Worm (Caenorhabditis elegans) whole organism, mixed stage, embryonic: Measurements from ENCODE around the gene Y116A8A.4.

Experiments used
- M03D4.4 ChIP-seq: sonication (generic microtip); optimal IDR thresholded peaks from 2 replicates; lab custom pipeline; 2017; ENCODE audit warnings: mild to moderate bottlenecking, missing genetic modification characterization, missing compliant biosample characterization
- bed-3 ChIP-seq: fragments of 200-800 bp; sonication (Bioruptor generic); optimal IDR thresholded peaks from 3 replicates; lab custom pipeline; 2018; ENCODE audit warnings: mild to moderate bottlenecking, missing genetic modification characterization, moderate library complexity, missing compliant biosample characterization
- blmp-1 ChIP-seq: fragments of 150-350 bp; optimal IDR thresholded peaks from 2 replicates; lab custom pipeline; 2014; ENCODE audit warnings: missing biosample characterization, missing genetic modification characterization
- ceh-39 ChIP-seq: fragments of 150-350 bp; optimal IDR thresholded peaks from 2 replicates; lab custom pipeline; 2014; ENCODE audit warnings: missing biosample characterization, missing genetic modification characterization
- ceh-43 ChIP-seq: fragments of 200-800 bp; sonication (Bioruptor generic); optimal IDR thresholded peaks from 2 replicates; lab custom pipeline; 2018; ENCODE audit warnings: mild to moderate bottlenecking, missing genetic modification characterization, moderate library complexity, missing compliant biosample characterization
- ceh-83 ChIP-seq: fragments of 200-800 bp; sonication (Bioruptor generic); optimal IDR thresholded peaks from 2 replicates; lab custom pipeline; 2018; ENCODE audit warnings: mild to moderate bottlenecking, missing genetic modification characterization, missing compliant biosample characterization
- ces-1 ChIP-seq: fragments of 150-350 bp; optimal IDR thresholded peaks from 2 replicates; lab custom pipeline; 2014; ENCODE audit warnings: missing biosample characterization, missing genetic modification reagents, missing genetic modification characterization
- cnd-1 ChIP-seq: fragments of 200-800 bp; sonication (Bioruptor generic); optimal IDR thresholded peaks from 2 replicates; lab custom pipeline; 2018; ENCODE audit warnings: mild to moderate bottlenecking, missing genetic modification characterization, missing compliant biosample characterization
- drap-1 ChIP-seq: fragments of 200-800 bp; sonication (Bioruptor generic); optimal IDR thresholded peaks from 3 replicates; lab custom pipeline; 2018; ENCODE audit warnings: mild to moderate bottlenecking, missing genetic modification characterization, missing compliant biosample characterization
- elt-1 ChIP-seq: sonication (generic microtip); optimal IDR thresholded peaks from 2 replicates; lab custom pipeline; 2017; ENCODE audit warnings: missing genetic modification characterization, mild to moderate bottlenecking, missing compliant biosample characterization, antibody characterized with exemption, moderate library complexity, borderline replicate concordance; ENCODE audit not compliant: insufficient read depth
- elt-3 ChIP-seq: fragments of 150-350 bp; optimal IDR thresholded peaks from 2 replicates; lab custom pipeline; 2014; ENCODE audit warnings: missing biosample characterization, missing genetic modification characterization
- flh-1 ChIP-seq: fragments of 200-800 bp; sonication (Bioruptor generic); optimal IDR thresholded peaks from 2 replicates; lab custom pipeline; 2018; ENCODE audit warnings: mild to moderate bottlenecking, missing genetic modification characterization, moderate library complexity, missing compliant biosample characterization
- ham-2 ChIP-seq: fragments of 200-800 bp; sonication (Bioruptor generic); optimal IDR thresholded peaks from 2 replicates; lab custom pipeline; 2018; ENCODE audit warnings: mild to moderate bottlenecking, missing genetic modification characterization, missing compliant biosample characterization
- hlh-1 ChIP-seq: fragments of 150-350 bp; optimal IDR thresholded peaks from 2 replicates; lab custom pipeline; 2014; ENCODE audit warnings: missing biosample characterization, missing genetic modification reagents, missing genetic modification characterization
- lin-13 ChIP-seq: fragments of 150-350 bp; optimal IDR thresholded peaks from 2 replicates; lab custom pipeline; 2014; ENCODE audit warnings: missing biosample characterization, missing genetic modification characterization
- lin-32 ChIP-seq: fragments of 200-800 bp; sonication (Bioruptor generic); optimal IDR thresholded peaks from 2 replicates; lab custom pipeline; 2018; ENCODE audit warnings: mild to moderate bottlenecking, missing genetic modification characterization, missing compliant biosample characterization
- lsy-2 ChIP-seq: fragments of 150-350 bp; optimal IDR thresholded peaks from 2 replicates; lab custom pipeline; 2014; ENCODE audit warnings: missing biosample characterization, missing genetic modification characterization
- mab-5 ChIP-seq: fragments of 150-350 bp; optimal IDR thresholded peaks from 2 replicates; lab custom pipeline; 2014; ENCODE audit warnings: missing biosample characterization, missing genetic modification characterization
- mep-1 ChIP-seq: fragments of 150-350 bp; optimal IDR thresholded peaks from 2 replicates; lab custom pipeline; 2017; ENCODE audit warnings: missing biosample characterization, missing genetic modification reagents, missing genetic modification characterization, inconsistent platforms
- mls-2 ChIP-seq: sonication (generic microtip); optimal IDR thresholded peaks from 2 replicates; lab custom pipeline; 2016; ENCODE audit warnings: mild to moderate bottlenecking, missing genetic modification characterization, moderate library complexity, missing compliant biosample characterization
- nhr-12 ChIP-seq: fragments of 150-350 bp; optimal IDR thresholded peaks from 2 replicates; lab custom pipeline; 2014; ENCODE audit warnings: missing biosample characterization, missing genetic modification characterization
- nhr-2 ChIP-seq: fragments of 150-350 bp; optimal IDR thresholded peaks from 2 replicates; lab custom pipeline; 2014; ENCODE audit warnings: missing biosample characterization, missing genetic modification characterization
- nhr-237 ChIP-seq: fragments of 150-350 bp; optimal IDR thresholded peaks from 2 replicates; lab custom pipeline; 2014; ENCODE audit warnings: missing biosample characterization, missing genetic modification characterization
- nhr-28 ChIP-seq: fragments of 150-350 bp; optimal IDR thresholded peaks from 2 replicates; lab custom pipeline; 2014; ENCODE audit warnings: missing biosample characterization, missing genetic modification characterization
- nhr-76 ChIP-seq: sonication (generic microtip); optimal IDR thresholded peaks from 2 replicates; lab custom pipeline; 2017; ENCODE audit warnings: missing biosample characterization, missing genetic modification characterization
- pha-4 ChIP-seq: fragments of 150-350 bp; optimal IDR thresholded peaks from 2 replicates; lab custom pipeline; 2018; ENCODE audit warnings: missing biosample characterization, missing genetic modification reagents, missing genetic modification characterization
- sem-2 ChIP-seq: fragments of 200-800 bp; sonication (Bioruptor generic); optimal IDR thresholded peaks from 2 replicates; lab custom pipeline; 2018; ENCODE audit warnings: mild to moderate bottlenecking, missing genetic modification characterization, missing compliant biosample characterization
- snpc-4 ChIP-seq: fragments of 150-350 bp; optimal IDR thresholded peaks from 2 replicates; lab custom pipeline; 2014; ENCODE audit warnings: missing biosample characterization, missing genetic modification characterization
- sptf-1 ChIP-seq: sonication (generic microtip); optimal IDR thresholded peaks from 2 replicates; lab custom pipeline; 2017; ENCODE audit warnings: mild to moderate bottlenecking, missing genetic modification characterization, moderate library complexity, missing compliant biosample characterization
- tbx-8 ChIP-seq: fragments of 200-800 bp; sonication (Bioruptor generic); optimal IDR thresholded peaks from 2 replicates; lab custom pipeline; 2018; ENCODE audit warnings: mild to moderate bottlenecking, missing genetic modification characterization, moderate library complexity, missing compliant biosample characterization
- unc-120 ChIP-seq: sonication (generic microtip); optimal IDR thresholded peaks from 2 replicates; lab custom pipeline; 2017; ENCODE audit warnings: missing genetic modification characterization, missing compliant biosample characterization; ENCODE audit not compliant: poor library complexity, severe bottlenecking
- unc-39 ChIP-seq: fragments of 150-350 bp; optimal IDR thresholded peaks from 2 replicates; lab custom pipeline; 2014; ENCODE audit warnings: missing biosample characterization, missing genetic modification characterization
- unc-62 ChIP-seq: fragments of 150-350 bp; optimal IDR thresholded peaks from 2 replicates; lab custom pipeline; 2014; ENCODE audit warnings: missing biosample characterization, missing genetic modification reagents, missing genetic modification characterization
- zip-8 ChIP-seq: fragments of 150-350 bp; optimal IDR thresholded peaks from 2 replicates; lab custom pipeline; 2014; ENCODE audit warnings: missing biosample characterization, missing genetic modification characterization
- ztf-11 ChIP-seq: fragments of 150-350 bp; optimal IDR thresholded peaks from 2 replicates; lab custom pipeline; 2014; ENCODE audit warnings: missing biosample characterization, missing genetic modification characterization

The Y116A8A.4 gene

ce11 chrIV:16860702-16861101 is 38.1 kb downstream of the Y116A8A.4 start:
- TF ChIP-seq lsy-2 (tag; lab: Kevin White, UChicago) = no peak
- TF ChIP-seq nhr-12 = no peak
- TF ChIP-seq ceh-83 (GFP tag; lab: Kevin White, UChicago) = no peak
- no peak for TF ChIP-seq mep-1
- TF ChIP-seq flh-1 (GFP tag; lab: Kevin White, UChicago) = no peak
- no peak for TF ChIP-seq nhr-2 (tag; lab: Kevin White, UChicago)
- no peak for TF ChIP-seq lin-13
- TF ChIP-seq M03D4.4 (tag; lab: Kevin White, UChicago) = no peak
- TF ChIP-seq ceh-43 (GFP tag; lab: Kevin White, UChicago) = no peak
- TF ChIP-seq unc-120 = no peak
- TF ChIP-seq nhr-237 (tag; lab: Kevin White, UChicago) = no peak
- TF ChIP-seq sem-2 (GFP tag; lab: Kevin White, UChicago) = no peak
- TF ChIP-seq mls-2 (tag; lab: Kevin White, UChicago) = no peak
- TF ChIP-seq lin-32 (GFP tag; lab: Kevin White, UChicago) = no peak
- TF ChIP-seq elt-1 (tag; lab: Kevin White, UChicago) = no peak
- TF ChIP-seq pha-4 = no peak
- TF ChIP-seq drap-1 = no peak
- no peak for TF ChIP-seq ham-2
- no peak for TF ChIP-seq ztf-11 (tag; lab: Kevin White, UChicago)

- no peak for TF ChIP-seq ztf-11 (tag; lab: Kevin White, UChicago)
- TF ChIP-seq hlh-1 (tag; lab: Kevin White, UChicago) = no peak
- peak; percentile 66 for TF ChIP-seq lsy-2 (tag; lab: Kevin White, UChicago)
- TF ChIP-seq mep-1 = peak; percentile 86
- peak; percentile 78 for TF ChIP-seq M03D4.4 (tag; lab: Kevin White, UChicago)
- TF ChIP-seq mab-5 (tag; lab: Kevin White, UChicago) = peak; percentile 54
- no peak for TF ChIP-seq blmp-1 (tag; lab: Kevin White, UChicago)
- TF ChIP-seq ces-1 (GFP tag; lab: Kevin White, UChicago) = peak; percentile 63
- no peak for TF ChIP-seq ceh-83 (GFP tag; lab: Kevin White, UChicago)
- TF ChIP-seq bed-3 (GFP tag; lab: Kevin White, UChicago) = peak; percentile 41
- TF ChIP-seq pha-4 = no peak
- no peak for TF ChIP-seq nhr-12
- TF ChIP-seq ham-2 = no peak
- TF ChIP-seq drap-1 = peak; percentile 7
- TF ChIP-seq sptf-1 = peak; percentile 80
- peak; percentile 10 for TF ChIP-seq lin-13
- no peak for TF ChIP-seq snpc-4 (tag; lab: Kevin White, UChicago)
- peak; percentile 24 for TF ChIP-seq sem-2 (GFP tag; lab: Kevin White, UChicago)
- TF ChIP-seq ceh-43 (GFP tag; lab: Kevin White, UChicago) = peak; percentile 76
- TF ChIP-seq unc-120 = peak; percentile 40
- peak; percentile 76 for TF ChIP-seq mls-2 (tag; lab: Kevin White, UChicago)
These were observed 40.8 kb downstream of the Y116A8A.4 start, which contains the start of the genes mel-46 and lsy-13 for ce11 chrIV:16863431-16863895. TSS of gene mel-46 (minus strand) at chrIV:16863481. TSS of gene lsy-13 (plus strand) at chrIV:16863870.

- no peak for TF ChIP-seq snpc-4 (tag; lab: Kevin White, UChicago)
- TF ChIP-seq ztf-11 (tag; lab: Kevin White, UChicago) = no peak
- no peak for TF ChIP-seq nhr-2 (tag; lab: Kevin White, UChicago)
- TF ChIP-seq sem-2 (GFP tag; lab: Kevin White, UChicago) = no peak
- no peak for TF ChIP-seq pha-4
- no peak for TF ChIP-seq unc-120
- TF ChIP-seq bed-3 (GFP tag; lab: Kevin White, UChicago) = no peak
- no peak for TF ChIP-seq blmp-1 (tag; lab: Kevin White, UChicago)
- TF ChIP-seq mab-5 (tag; lab: Kevin White, UChicago) = no peak
- TF ChIP-seq elt-1 (tag; lab: Kevin White, UChicago) = no peak
- TF ChIP-seq cnd-1 = no peak
- no peak for TF ChIP-seq tbx-8
- TF ChIP-seq zip-8 (tag; lab: Kevin White, UChicago) = no peak
- no peak for TF ChIP-seq ces-1 (GFP tag; lab: Kevin White, UChicago)
- TF ChIP-seq nhr-12 = no peak
- no peak for TF ChIP-seq flh-1 (GFP tag; lab: Kevin White, UChicago)
- TF ChIP-seq mls-2 (tag; lab: Kevin White, UChicago) = no peak
These were observed 42.2 kb downstream of the Y116A8A.4 start for ce11 chrIV:16864876-16865275.

- TF ChIP-seq tbx-8 = no peak
- no peak for TF ChIP-seq blmp-1 (tag; lab: Kevin White, UChicago)
- TF ChIP-seq hlh-1 (tag; lab: Kevin White, UChicago) = peak; percentile 24
- peak; percentile 61 for TF ChIP-seq ces-1 (GFP tag; lab: Kevin White, UChicago)
- no peak for TF ChIP-seq unc-62 (GFP tag; lab: Kevin White, UChicago)
- TF ChIP-seq lin-32 (GFP tag; lab: Kevin White, UChicago) = no peak
- TF ChIP-seq unc-39 (tag; lab: Kevin White, UChicago) = no peak
- TF ChIP-seq sem-2 (GFP tag; lab: Kevin White, UChicago) = peak; percentile 23
- TF ChIP-seq mep-1 = peak; percentile 88
- TF ChIP-seq ztf-11 (tag; lab: Kevin White, UChicago) = peak; percentile 16
- no peak for TF ChIP-seq flh-1 (GFP tag; lab: Kevin White, UChicago)
- TF ChIP-seq M03D4.4 (tag; lab: Kevin White, UChicago) = peak; percentile 73
- no peak for TF ChIP-seq elt-3 (tag; lab: Kevin White, UChicago)
- no peak for TF ChIP-seq nhr-2 (tag; lab: Kevin White, UChicago)
- TF ChIP-seq bed-3 (GFP tag; lab: Kevin White, UChicago) = no peak
- no peak for TF ChIP-seq mab-5 (tag; lab: Kevin White, UChicago)
- TF ChIP-seq mls-2 (tag; lab: Kevin White, UChicago) = peak; percentile 58
- TF ChIP-seq nhr-237 (tag; lab: Kevin White, UChicago) = peak; percentile 82
- peak; percentile 67 for TF ChIP-seq drap-1
- TF ChIP-seq nhr-12 = peak; percentile 45
- TF ChIP-seq zip-8 (tag; lab: Kevin White, UChicago) = no peak
- TF ChIP-seq nhr-76 = no peak
- peak; percentile 62 for TF ChIP-seq pha-4
- TF ChIP-seq sptf-1 = peak; percentile 83
- peak; percentile 58 for TF ChIP-seq cnd-1
- TF ChIP-seq ham-2 = no peak
- TF ChIP-seq nhr-28 (tag; lab: Kevin White, UChicago) = no peak
- TF ChIP-seq unc-120 = peak; percentile 38
- TF ChIP-seq ceh-39 (tag; lab: Kevin White, UChicago) = peak; percentile 40
- TF ChIP-seq lsy-2 (tag; lab: Kevin White, UChicago) = peak; percentile 78
- no peak for TF ChIP-seq elt-1 (tag; lab: Kevin White, UChicago)
- no peak for TF ChIP-seq snpc-4 (tag; lab: Kevin White, UChicago)
- peak; percentile 46 for TF ChIP-seq lin-13
- TF ChIP-seq ceh-83 (GFP tag; lab: Kevin White, UChicago) = no peak
- TF ChIP-seq ceh-43 (GFP tag; lab: Kevin White, UChicago) = no peak
These were observed 42.9 kb downstream of the Y116A8A.4 start, which contains the start of gene gtsf-1 for ce11 chrIV:16865487-16865886. TSS of gene gtsf-1 (plus strand) at chrIV:16865840.
